Worm (Caenorhabditis elegans) whole organism, young adult: ENCODE data around the gene crn-6.

Experiments
- B0035.1 ChIP-seq: sonication (generic microtip); optimal IDR thresholded peaks from 2 replicates; lab custom pipeline; 2016; ENCODE audit warnings: missing genetic modification characterization, mild to moderate bottlenecking, missing compliant biosample characterization, missing genotype, missing genetic modification reagents
- Y79H2A.3 ChIP-seq: fragments of 200-800 bp; sonication (Bioruptor generic); conservative IDR thresholded peaks from 2 replicates; pipeline ENCODE4 v1.3.6; 2022; ENCODE audit warnings: missing genetic modification reagents, missing genetic modification characterization, missing compliant biosample characterization
- attf-3 ChIP-seq: fragments of 200-800 bp; sonication (Bioruptor generic); conservative IDR thresholded peaks from 2 replicates; pipeline ENCODE4 v1.3.6; 2022; ENCODE audit warnings: missing genetic modification reagents, missing genetic modification characterization, missing compliant biosample characterization
- him-1 ChIP-seq: sonication (generic microtip); optimal IDR thresholded peaks from 2 replicates; lab custom pipeline; 2016; ENCODE audit warnings: missing genotype, missing genetic modification reagents, missing genetic modification characterization, missing compliant biosample characterization
- snpc-1.3 ChIP-seq: sonication (generic microtip); optimal IDR thresholded peaks from 2 replicates; lab custom pipeline; 2017; ENCODE audit warnings: missing genetic modification characterization, mild to moderate bottlenecking, missing compliant biosample characterization, antibody characterized with exemption, moderate library complexity, missing genotype, missing genetic modification reagents; ENCODE audit not compliant: insufficient read depth
- zim-3 ChIP-seq: sonication (generic microtip); optimal IDR thresholded peaks from 2 replicates; lab custom pipeline; 2017; ENCODE audit warnings: mild to moderate bottlenecking, missing genetic modification characterization, moderate library complexity, missing compliant biosample characterization

DNA sequence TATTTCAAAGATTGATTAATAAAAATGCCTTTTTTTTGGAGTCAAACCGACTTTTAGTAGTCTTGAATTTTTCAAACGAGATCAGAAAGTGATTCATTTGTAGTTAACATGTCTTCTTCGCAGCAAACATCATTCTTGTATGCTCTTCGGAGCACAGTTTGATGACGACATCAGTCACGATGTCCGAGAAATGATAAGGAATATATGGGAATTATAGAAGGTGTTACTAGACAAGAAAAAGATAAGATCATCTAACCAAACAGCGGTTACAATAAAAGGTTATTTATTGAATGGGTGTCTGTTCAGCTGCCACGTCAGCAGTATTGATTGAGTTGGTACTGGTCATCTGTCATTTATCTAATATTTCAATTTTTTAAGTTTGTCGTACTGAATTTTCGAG lies 695 bp upstream of the crn-6 start:
- TF ChIP-seq snpc-1.3 (no peak), him-1 (tag; lab: Kevin White, UChicago) (no peak), attf-3 (no peak), Y79H2A.3 (GFP tag; lab: Robert Waterston, UW) (no peak), B0035.1 (tag; lab: Kevin White, UChicago) (no peak), zim-3 (no peak)
